Fruit fly (Drosophila melanogaster) whole organism, embryonic: ENCODE measurements around the gene CG3679.
A peak's percentile ranks its signal among the peaks of the same experiment; 100 is the strongest.

Experiments
- Atf6 ChIP-seq: fragments of 200-800 bp; sonication (Bioruptor generic); IDR thresholded peaks from 2 replicates; pipeline ENCODE4 v1.3.6; 2022; ENCODE audit warnings: missing biosample characterization, missing genetic modification characterization
- Bdp1 ChIP-seq: fragments of 200-800 bp; sonication (Bioruptor generic); optimal IDR thresholded peaks from 3 replicates; lab custom pipeline; 2016; ENCODE audit warnings: missing biosample characterization, missing genetic modification characterization
- CG1024 ChIP-seq: fragments of 200-800 bp; sonication (Bioruptor generic); IDR thresholded peaks from 2 replicates; pipeline ENCODE4 v1.3.6; 2022; ENCODE audit warnings: missing biosample characterization, missing genetic modification characterization
- CG10959 ChIP-seq: fragments of 200-800 bp; sonication (Bioruptor generic); IDR thresholded peaks from 2 replicates; pipeline ENCODE4 v1.3.6; 2022; ENCODE audit warnings: missing biosample characterization, missing genetic modification characterization
- CG11723 ChIP-seq: fragments of 200-800 bp; sonication (Bioruptor generic); optimal IDR thresholded peaks from 2 replicates; lab custom pipeline; 2017; ENCODE audit warnings: missing biosample characterization, mild to moderate bottlenecking, missing genetic modification characterization
- CG12155 ChIP-seq: fragments of 200-800 bp; sonication (Bioruptor generic); optimal IDR thresholded peaks from 3 replicates; lab custom pipeline; 2016; ENCODE audit warnings: missing biosample characterization, missing genetic modification characterization
- CG14050 ChIP-seq: fragments of 200-800 bp; sonication (Bioruptor generic); IDR thresholded peaks from 3 replicates; pipeline ENCODE4 v1.3.6; 2022; ENCODE audit warnings: missing biosample characterization, missing genetic modification characterization
- CG14860 ChIP-seq: fragments of 200-800 bp; sonication (Bioruptor generic); IDR thresholded peaks from 3 replicates; pipeline ENCODE4 v1.3.6; 2022; ENCODE audit warnings: missing biosample characterization, missing genetic modification characterization; ENCODE audit not compliant: partially characterized antibody
- CG17912 ChIP-seq: fragments of 200-800 bp; sonication (Bioruptor generic); optimal IDR thresholded peaks from 2 replicates; lab custom pipeline; 2018; ENCODE audit warnings: missing biosample characterization, mild to moderate bottlenecking, missing genetic modification characterization
- CG1792 ChIP-seq: fragments of 200-800 bp; sonication (Bioruptor generic); optimal IDR thresholded peaks from 2 replicates; lab custom pipeline; 2016; ENCODE audit warnings: missing biosample characterization, missing genetic modification characterization
- CG18011 ChIP-seq: fragments of 200-800 bp; sonication (Bioruptor generic); optimal IDR thresholded peaks from 2 replicates; lab custom pipeline; 2017; ENCODE audit warnings: missing biosample characterization, missing genetic modification characterization, mild to moderate bottlenecking, moderate library complexity, missing genotype
- CG2875 ChIP-seq: fragments of 200-800 bp; sonication (Bioruptor generic); optimal IDR thresholded peaks from 2 replicates; lab custom pipeline; 2017; ENCODE audit warnings: missing biosample characterization, mild to moderate bottlenecking, missing genetic modification characterization, missing genetic modification reagents
- CG6272 ChIP-seq: fragments of 200-800 bp; sonication (Bioruptor generic); IDR thresholded peaks from 2 replicates; pipeline ENCODE4 v1.3.6; 2022; ENCODE audit warnings: missing biosample characterization, missing genetic modification characterization
- CG6654 ChIP-seq: fragments of 200-800 bp; sonication (Bioruptor generic); optimal IDR thresholded peaks from 2 replicates; lab custom pipeline; 2017; ENCODE audit warnings: missing biosample characterization, mild to moderate bottlenecking, missing genetic modification characterization
- CG6683 ChIP-seq: fragments of 200-800 bp; sonication (Bioruptor generic); optimal IDR thresholded peaks from 2 replicates; lab custom pipeline; 2017; ENCODE audit warnings: missing biosample characterization, mild to moderate bottlenecking, missing genetic modification characterization, missing genetic modification reagents
- CTCF ChIP-seq: fragments of 200-800 bp; sonication (Bioruptor generic); optimal IDR thresholded peaks from 2 replicates; lab custom pipeline; 2017; ENCODE audit warnings: missing biosample characterization, mild to moderate bottlenecking, missing genetic modification characterization, moderate library complexity
- Dfd ChIP-seq, 2 experiments: fragments of >200 bp; optimal IDR thresholded peaks; 2 replicates each; lab custom pipeline; 2017; ENCODE audit warnings: missing biosample characterization in 2 of 2, missing genetic modification characterization in 2 of 2
- Doc2 ChIP-seq: fragments of 200-800 bp; sonication (Bioruptor generic); IDR thresholded peaks from 2 replicates; pipeline ENCODE4 v1.3.6; 2022; ENCODE audit warnings: missing biosample characterization, missing genetic modification characterization
- HLHmδ ChIP-seq: fragments of 200-800 bp; sonication (Bioruptor generic); optimal IDR thresholded peaks from 2 replicates; lab custom pipeline; 2018; ENCODE audit warnings: missing biosample characterization, mild to moderate bottlenecking, missing genetic modification characterization, moderate library complexity
- Hey ChIP-seq: fragments of 200-800 bp; sonication (Bioruptor generic); optimal IDR thresholded peaks from 3 replicates; lab custom pipeline; 2018; ENCODE audit warnings: missing biosample characterization, mild to moderate bottlenecking, missing genetic modification characterization
- HmgD ChIP-seq: fragments of 200-800 bp; sonication (Bioruptor generic); optimal IDR thresholded peaks from 3 replicates; lab custom pipeline; 2016; ENCODE audit warnings: missing biosample characterization, missing genetic modification characterization
- Lim3 ChIP-seq: fragments of 200-800 bp; sonication (Bioruptor generic); IDR thresholded peaks from 2 replicates; pipeline ENCODE4 v1.3.6; 2022; ENCODE audit warnings: missing biosample characterization, missing genetic modification characterization
- MBD-R2 ChIP-seq: fragments of 200-800 bp; sonication (Bioruptor generic); IDR thresholded peaks from 2 replicates; pipeline ENCODE4 v1.3.6; 2022; ENCODE audit warnings: missing biosample characterization, missing genetic modification characterization
- Mrtf ChIP-seq: fragments of 200-800 bp; sonication (Bioruptor generic); IDR thresholded peaks from 3 replicates; pipeline ENCODE4 v1.3.6; 2022; ENCODE audit warnings: missing biosample characterization, missing genetic modification characterization
- PHDP ChIP-seq: fragments of 200-800 bp; sonication (Bioruptor generic); optimal IDR thresholded peaks from 3 replicates; lab custom pipeline; 2018; ENCODE audit warnings: missing biosample characterization, mild to moderate bottlenecking, missing genetic modification characterization, moderate library complexity
- Side ChIP-seq: fragments of 200-800 bp; sonication (Bioruptor generic); optimal IDR thresholded peaks from 2 replicates; lab custom pipeline; 2016; ENCODE audit warnings: missing biosample characterization, missing genetic modification characterization
- Sry-β ChIP-seq: fragments of 200-800 bp; sonication (Bioruptor generic); optimal IDR thresholded peaks from 2 replicates; lab custom pipeline; 2018; ENCODE audit warnings: missing biosample characterization, mild to moderate bottlenecking, missing genetic modification characterization, moderate library complexity
- Usf ChIP-seq: fragments of 200-800 bp; sonication (Bioruptor generic); optimal IDR thresholded peaks from 2 replicates; lab custom pipeline; 2017; ENCODE audit warnings: missing genotype, missing biosample characterization, missing genetic modification characterization
- ac ChIP-seq: fragments of 200-800 bp; sonication (Bioruptor generic); optimal IDR thresholded peaks from 3 replicates; lab custom pipeline; 2017; ENCODE audit warnings: missing biosample characterization, mild to moderate bottlenecking, missing genetic modification characterization
- cad ChIP-seq: fragments of >200 bp; optimal IDR thresholded peaks from 2 replicates; lab custom pipeline; 2017; ENCODE audit warnings: missing biosample characterization, missing genetic modification characterization
- chinmo ChIP-seq: fragments of 200-800 bp; sonication (Bioruptor generic); IDR thresholded peaks from 4 replicates; pipeline ENCODE4 v1.3.6; 2022; ENCODE audit warnings: missing biosample characterization, missing genetic modification characterization; ENCODE audit not compliant: partially characterized antibody
- chn ChIP-seq: fragments of 200-800 bp; sonication (Bioruptor generic); optimal IDR thresholded peaks from 2 replicates; lab custom pipeline; 2016; ENCODE audit warnings: missing biosample characterization, missing genetic modification characterization
- crol ChIP-seq: fragments of 200-800 bp; sonication (Bioruptor generic); IDR thresholded peaks from 2 replicates; pipeline ENCODE4 v1.3.6; 2022; ENCODE audit warnings: missing biosample characterization, missing genetic modification characterization
- dm ChIP-seq: fragments of 200-800 bp; sonication (Bioruptor generic); optimal IDR thresholded peaks from 3 replicates; lab custom pipeline; 2016; ENCODE audit warnings: missing biosample characterization, missing genetic modification characterization
- dpn ChIP-seq, 2 experiments: fragments of 200-800 bp; sonication (Bioruptor generic); optimal IDR thresholded peaks; 3 replicates each; lab custom pipeline; 2016; ENCODE audit warnings: missing biosample characterization in 2 of 2, missing genetic modification characterization in 2 of 2
- eyg ChIP-seq: fragments of 200-800 bp; sonication (Bioruptor generic); optimal IDR thresholded peaks from 3 replicates; lab custom pipeline; 2016; ENCODE audit warnings: missing biosample characterization, missing genetic modification characterization
- gcm2 ChIP-seq: fragments of 200-800 bp; sonication (Bioruptor generic); optimal IDR thresholded peaks from 2 replicates; lab custom pipeline; 2016; ENCODE audit warnings: missing biosample characterization, missing genetic modification characterization
- ken ChIP-seq: fragments of 200-800 bp; sonication (Bioruptor generic); IDR thresholded peaks from 3 replicates; pipeline ENCODE4 v1.3.6; 2022; ENCODE audit warnings: missing biosample characterization, missing genetic modification characterization
- klu ChIP-seq: fragments of 200-800 bp; sonication (Bioruptor generic); IDR thresholded peaks from 2 replicates; pipeline ENCODE4 v1.3.6; 2022; ENCODE audit warnings: missing biosample characterization, missing genetic modification characterization
- lab ChIP-seq: fragments of 200-800 bp; sonication (Bioruptor generic); optimal IDR thresholded peaks from 3 replicates; lab custom pipeline; 2017; ENCODE audit warnings: missing biosample characterization, missing genetic modification characterization, mild to moderate bottlenecking, moderate library complexity, missing genetic modification reagents
- mirr ChIP-seq: fragments of 200-800 bp; sonication (Bioruptor generic); optimal IDR thresholded peaks from 3 replicates; lab custom pipeline; 2018; ENCODE audit warnings: missing biosample characterization, mild to moderate bottlenecking, missing genetic modification characterization
- mld ChIP-seq: fragments of 200-800 bp; sonication (Bioruptor generic); IDR thresholded peaks from 3 replicates; pipeline ENCODE4 v1.3.6; 2022; ENCODE audit warnings: missing biosample characterization, missing genetic modification characterization; ENCODE audit not compliant: partially characterized antibody
- nerfin-2 ChIP-seq: fragments of 200-800 bp; sonication (Bioruptor generic); IDR thresholded peaks from 2 replicates; pipeline ENCODE4 v1.3.6; 2022; ENCODE audit warnings: missing biosample characterization, missing genetic modification characterization; ENCODE audit not compliant: partially characterized antibody
- org-1 ChIP-seq: fragments of 200-800 bp; sonication (Bioruptor generic); optimal IDR thresholded peaks from 2 replicates; lab custom pipeline; 2017; ENCODE audit warnings: missing biosample characterization, missing genetic modification characterization
- pan ChIP-seq, 4 experiments: fragments of >200 bp in 3 of 4; fragments of 200-800 bp in 1 of 4; sonication (Bioruptor generic) in 1 of 4; optimal IDR thresholded peaks in 3 of 4; IDR thresholded peaks in 1 of 4; 2 replicates each; pipeline versions ENCODE4 v1.3.6 to Lab custom; 2017 to 2022; ENCODE audit warnings: missing biosample characterization in 2 of 4, missing genetic modification characterization in 2 of 4, mixed read lengths in 1 of 4
- ranshi ChIP-seq: fragments of 200-800 bp; sonication (Bioruptor generic); IDR thresholded peaks from 2 replicates; pipeline ENCODE4 v1.3.6; 2022; ENCODE audit warnings: missing biosample characterization, missing genetic modification characterization
- sisA ChIP-seq: fragments of 200-800 bp; sonication (Bioruptor generic); IDR thresholded peaks from 2 replicates; pipeline ENCODE4 v1.3.6; 2022; ENCODE audit warnings: missing biosample characterization, missing genetic modification characterization
- slp2 ChIP-seq: fragments of 200-800 bp; sonication (Bioruptor generic); optimal IDR thresholded peaks from 2 replicates; lab custom pipeline; 2016; ENCODE audit warnings: missing biosample characterization, missing genetic modification characterization
- tgo ChIP-seq: fragments of 200-800 bp; sonication (Bioruptor generic); IDR thresholded peaks from 3 replicates; pipeline ENCODE4 v1.3.6; 2022; ENCODE audit warnings: missing biosample characterization, missing genetic modification characterization
- z ChIP-seq: fragments of 200-800 bp; sonication (Bioruptor generic); IDR thresholded peaks from 3 replicates; pipeline ENCODE4 v1.3.6; 2022; ENCODE audit warnings: missing biosample characterization, missing genetic modification characterization

CG3679 gene

DNA sequence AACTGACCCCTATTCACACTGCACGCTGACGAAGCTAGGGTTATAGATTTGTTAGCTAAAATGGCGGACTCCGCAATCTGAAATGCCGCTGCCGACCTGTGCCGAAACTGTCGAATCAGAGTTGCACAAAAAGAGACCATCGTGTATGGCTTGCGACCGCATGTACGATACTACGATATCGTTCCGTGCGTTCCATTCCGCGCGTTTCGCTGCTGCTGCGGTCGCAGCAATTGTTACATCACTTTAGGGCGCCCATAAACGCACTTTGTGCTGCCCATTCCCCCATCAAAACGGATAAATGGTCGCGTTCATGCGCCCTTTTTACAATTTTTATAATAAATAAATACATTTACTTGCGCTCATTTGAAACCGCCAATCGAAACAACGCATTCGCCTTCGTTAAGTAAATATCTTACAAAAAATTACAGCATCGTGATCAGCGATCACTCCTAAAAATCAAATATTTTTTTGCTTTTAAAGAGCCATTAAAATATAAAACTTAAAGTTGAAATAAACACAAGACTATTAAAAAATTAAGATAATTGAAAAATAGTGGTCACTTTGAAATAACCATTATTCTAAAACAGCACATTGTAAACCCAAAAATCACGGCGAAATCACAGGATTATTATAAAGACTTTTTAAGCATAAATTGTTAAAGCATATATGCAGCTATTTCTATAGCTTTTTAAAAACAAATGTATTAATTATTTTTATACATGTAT is 16.7 kb downstream of the CG3679 start, which contains the start of gene Cyp1 (continued):
- TF ChIP-seq chn (GFP tag; lab: Kevin White, UChicago) (no peak), eyg (GFP tag; lab: Kevin White, UChicago) (no peak), CG17912 (GFP tag; lab: Kevin White, UChicago) (no peak), Atf6 (GFP tag; lab: Robert Waterston, UW) (no peak), Dfd (GFP tag; optimal IDR thresholded peaks at IDR 0.05; lab: Kevin White, UChicago) (no peak), CTCF (GFP tag; lab: Kevin White, UChicago) (no peak), HLHmδ (GFP tag; lab: Kevin White, UChicago) (peak; percentile 31), PHDP (peak; percentile 4), ken (GFP tag; lab: Robert Waterston, UW) (peak; percentile 47; the same call in 1 of the 3 replicates), CG11723 (GFP tag; lab: Kevin White, UChicago) (peak; percentile 51), nerfin-2 (peak; percentile 64; the same call in 1 of the 2 replicates), sisA (peak; percentile 36), Side (GFP tag; lab: Kevin White, UChicago) (peak; percentile 12), Usf (GFP tag; lab: Kevin White, UChicago) (no peak), CG10959 (GFP tag; lab: Robert Waterston, UW) (no peak), CG1024 (GFP tag; lab: Robert Waterston, UW) (peak; percentile 79), CG18011 (GFP tag; lab: Kevin White, UChicago) (no peak), CG6654 (GFP tag; lab: Kevin White, UChicago) (no peak), Lim3 (no peak), gcm2 (GFP tag; lab: Kevin White, UChicago) (no peak), Mrtf (GFP tag; lab: Robert Waterston, UW) (no peak; the same call in 2 of the 3 replicates), MBD-R2 (GFP tag; lab: Robert Waterston, UW) (peak; percentile 52), mld (GFP tag; lab: Robert Waterston, UW) (peak; percentile 77; the same call in 1 of the 3 replicates), klu (0 out of 2 replicates have a peak, but pooled peaks have one; percentile 23), ac (GFP tag; lab: Kevin White, UChicago) (no peak), cad (GFP tag; lab: Kevin White, UChicago) (no peak), HmgD (GFP tag; lab: Kevin White, UChicago) (peak; percentile 4), crol (no peak), slp2 (GFP tag; lab: Kevin White, UChicago) (no peak), CG1792 (GFP tag; lab: Kevin White, UChicago) (no peak), Hey (tag; lab: Kevin White, UChicago) (no peak), pan (optimal IDR thresholded peaks at IDR 0.05; lab: Kevin White, UChicago) (no peak), pan (GFP tag; optimal IDR thresholded peaks at IDR 0.05 in 1 of 2, IDR thresholded peaks at IDR 0.05 in 1 of 2) (peak in 1 of 2 experiments; percentile 46), CG2875 (no peak), CG14860 (GFP tag; lab: Robert Waterston, UW) (peak; percentile 58; the same call in 2 of the 3 replicates), CG14050 (GFP tag; lab: Robert Waterston, UW) (peak; percentile 43; the same call in 1 of the 3 replicates), CG6272 (GFP tag; lab: Robert Waterston, UW) (peak; percentile 52; the same call in 1 of the 2 replicates), z (GFP tag; lab: Robert Waterston, UW) (no peak), CG12155 (GFP tag; lab: Kevin White, UChicago) (no peak), org-1 (GFP tag; lab: Kevin White, UChicago) (no peak), mirr (peak; percentile 25), ranshi (GFP tag; lab: Robert Waterston, UW) (peak; percentile 63), tgo (peak; percentile 52; the same call in 2 of the 3 replicates), Bdp1 (GFP tag; lab: Kevin White, UChicago) (no peak), lab (GFP tag; lab: Kevin White, UChicago) (no peak), Sry-β (GFP tag; lab: Kevin White, UChicago) (peak; percentile 13), chinmo (GFP tag; lab: Robert Waterston, UW) (peak; percentile 87), dm (GFP tag; lab: Kevin White, UChicago) (peak; percentile 81), Doc2 (GFP tag; lab: Robert Waterston, UW) (no peak), dpn (GFP tag; optimal IDR thresholded peaks at IDR 0.05; lab: Kevin White, UChicago) (peak; percentile 11 to 28), CG6683 (GFP tag; lab: Kevin White, UChicago) (no peak)
